Fruit fly (Drosophila melanogaster) whole organism, embryonic: ENCODE results near the gene Calr.
A peak's percentile ranks its signal among the peaks of the same experiment; 100 is the strongest.

Experiments
- Atf-2 ChIP-seq: fragments of 200-800 bp; sonication (Bioruptor generic); optimal IDR thresholded peaks from 2 replicates; lab custom pipeline; 2016; ENCODE audit warnings: missing biosample characterization, missing genetic modification characterization
- Atf3 ChIP-seq: fragments of 200-800 bp; sonication (Bioruptor generic); optimal IDR thresholded peaks from 3 replicates; lab custom pipeline; 2016; ENCODE audit warnings: missing biosample characterization, missing genetic modification characterization
- Blimp-1 ChIP-seq: fragments of 200-800 bp; sonication (Bioruptor generic); optimal IDR thresholded peaks from 3 replicates; lab custom pipeline; 2018; ENCODE audit warnings: missing biosample characterization, missing genetic modification characterization, mild to moderate bottlenecking, moderate library complexity, missing genetic modification reagents
- BtbVII ChIP-seq: fragments of 200-800 bp; sonication (Bioruptor generic); optimal IDR thresholded peaks from 3 replicates; lab custom pipeline; 2017; ENCODE audit warnings: missing biosample characterization, mild to moderate bottlenecking, missing genetic modification characterization
- CG10147 ChIP-seq: fragments of 200-800 bp; sonication (Bioruptor generic); optimal IDR thresholded peaks from 2 replicates; lab custom pipeline; 2019; ENCODE audit warnings: missing biosample characterization, mild to moderate bottlenecking, missing genetic modification characterization, moderate library complexity
- CG10267 ChIP-seq: fragments of 200-800 bp; sonication (Bioruptor generic); optimal IDR thresholded peaks from 2 replicates; lab custom pipeline; 2018; ENCODE audit warnings: missing biosample characterization, mild to moderate bottlenecking, missing genetic modification characterization, moderate library complexity
- CG10654 ChIP-seq: fragments of 200-800 bp; sonication (Bioruptor generic); optimal IDR thresholded peaks from 2 replicates; lab custom pipeline; 2016; ENCODE audit warnings: missing biosample characterization, missing genetic modification characterization
- CG12659 ChIP-seq: fragments of 200-800 bp; sonication (Bioruptor generic); optimal IDR thresholded peaks from 3 replicates; lab custom pipeline; 2017; ENCODE audit warnings: mild to moderate bottlenecking, missing biosample characterization, missing genetic modification reagents, missing genetic modification characterization
- CG14441 ChIP-seq: fragments of 200-800 bp; sonication (Bioruptor generic); IDR thresholded peaks from 2 replicates; pipeline ENCODE4 v1.3.6; 2022; ENCODE audit warnings: missing biosample characterization, missing genetic modification characterization
- CG17186 ChIP-seq: fragments of 200-800 bp; sonication (Bioruptor generic); optimal IDR thresholded peaks from 3 replicates; lab custom pipeline; 2017; ENCODE audit warnings: missing biosample characterization, missing genetic modification reagents, missing genetic modification characterization
- CG2678 ChIP-seq: fragments of 200-800 bp; sonication (Bioruptor generic); optimal IDR thresholded peaks from 3 replicates; lab custom pipeline; 2019; ENCODE audit warnings: missing biosample characterization, mild to moderate bottlenecking, missing genetic modification characterization, moderate library complexity
- CG34422 ChIP-seq: fragments of 200-800 bp; sonication (Bioruptor generic); IDR thresholded peaks from 3 replicates; pipeline ENCODE4 v1.3.6; 2022; ENCODE audit warnings: missing biosample characterization, missing genetic modification characterization
- CG6813 ChIP-seq: fragments of 200-800 bp; sonication (Bioruptor generic); optimal IDR thresholded peaks from 2 replicates; lab custom pipeline; 2017; ENCODE audit warnings: missing biosample characterization, missing genetic modification characterization, mild to moderate bottlenecking, moderate library complexity, missing genetic modification reagents
- CG7357 ChIP-seq: fragments of 200-800 bp; sonication (Bioruptor generic); IDR thresholded peaks from 3 replicates; pipeline ENCODE4 v1.3.6; 2022; ENCODE audit warnings: missing biosample characterization, missing genetic modification characterization
- CG7839 ChIP-seq: fragments of 200-800 bp; sonication (Bioruptor generic); optimal IDR thresholded peaks from 3 replicates; lab custom pipeline; 2018; ENCODE audit warnings: missing biosample characterization, mild to moderate bottlenecking, missing genetic modification characterization, moderate library complexity
- CG8290 ChIP-seq, 3 experiments: fragments of 200-800 bp; sonication (Bioruptor generic); optimal IDR thresholded peaks; 2 replicates each; lab custom pipeline; 2016 to 2019; ENCODE audit warnings: missing biosample characterization in 3 of 3, missing genetic modification characterization in 3 of 3, mild to moderate bottlenecking in 2 of 3, moderate library complexity in 1 of 3
- CoRest ChIP-seq: fragments of 200-800 bp; sonication (Bioruptor generic); optimal IDR thresholded peaks from 3 replicates; lab custom pipeline; 2018; ENCODE audit warnings: missing biosample characterization, mild to moderate bottlenecking, missing genetic modification characterization, moderate library complexity
- D ChIP-seq, 2 experiments: fragments of 200-800 bp in 1 of 2; fragments of >200 bp in 1 of 2; sonication (Bioruptor generic) in 1 of 2; optimal IDR thresholded peaks; 2 replicates in 1 of 2; 3 replicates in 1 of 2; lab custom pipeline; 2017; ENCODE audit warnings: mild to moderate bottlenecking in 1 of 2, missing biosample characterization in 1 of 2, missing genetic modification characterization in 1 of 2, missing genetic modification reagents in 1 of 2
- E2f1 ChIP-seq: fragments of 200-800 bp; sonication (Bioruptor generic); IDR thresholded peaks from 2 replicates; pipeline ENCODE4 v1.3.6; 2022; ENCODE audit warnings: missing biosample characterization, missing genetic modification characterization
- Hr3 ChIP-seq: fragments of 200-800 bp; sonication (Bioruptor generic); optimal IDR thresholded peaks from 3 replicates; lab custom pipeline; 2016; ENCODE audit warnings: missing biosample characterization, missing genetic modification characterization
- Hr51 ChIP-seq, 2 experiments: fragments of 200-800 bp; sonication (Bioruptor generic); optimal IDR thresholded peaks; 2 replicates in 1 of 2; 3 replicates in 1 of 2; lab custom pipeline; 2016 to 2018; ENCODE audit warnings: missing biosample characterization in 2 of 2, missing genetic modification characterization in 2 of 2, mild to moderate bottlenecking in 1 of 2, moderate library complexity in 1 of 2
- NC2α ChIP-seq: fragments of 200-800 bp; sonication (Bioruptor generic); optimal IDR thresholded peaks from 2 replicates; lab custom pipeline; 2016; ENCODE audit warnings: missing biosample characterization, missing genetic modification characterization
- Nf-YA ChIP-seq: fragments of 200-800 bp; sonication (Bioruptor generic); IDR thresholded peaks from 2 replicates; pipeline ENCODE4 v1.3.6; 2022; ENCODE audit warnings: missing biosample characterization, missing genetic modification characterization
- Optix ChIP-seq: fragments of 200-800 bp; sonication (Bioruptor generic); IDR thresholded peaks from 3 replicates; pipeline ENCODE4 v1.3.6; 2022; ENCODE audit warnings: missing biosample characterization, missing genetic modification characterization
- PHDP ChIP-seq: fragments of 200-800 bp; sonication (Bioruptor generic); optimal IDR thresholded peaks from 3 replicates; lab custom pipeline; 2018; ENCODE audit warnings: missing biosample characterization, mild to moderate bottlenecking, missing genetic modification characterization, moderate library complexity
- Sry-δ ChIP-seq: fragments of 200-800 bp; sonication (Bioruptor generic); optimal IDR thresholded peaks from 2 replicates; lab custom pipeline; 2016; ENCODE audit warnings: missing biosample characterization, missing genetic modification characterization
- Taf1 ChIP-seq: fragments of 200-800 bp; sonication (Bioruptor generic); IDR thresholded peaks from 2 replicates; pipeline ENCODE4 v1.3.6; 2022; ENCODE audit warnings: missing biosample characterization, missing genetic modification characterization
- Tbp ChIP-seq: fragments of >200 bp; optimal IDR thresholded peaks from 2 replicates; lab custom pipeline; 2018; ENCODE audit warnings: missing biosample characterization, missing genetic modification characterization
- bcd ChIP-seq: fragments of 200-800 bp; sonication (Bioruptor generic); optimal IDR thresholded peaks from 2 replicates; lab custom pipeline; 2017; ENCODE audit warnings: missing biosample characterization, mild to moderate bottlenecking, missing genetic modification characterization
- dmrt11E ChIP-seq: fragments of 200-800 bp; sonication (Bioruptor generic); optimal IDR thresholded peaks from 3 replicates; lab custom pipeline; 2018; ENCODE audit warnings: missing biosample characterization, mild to moderate bottlenecking, missing genetic modification characterization, moderate library complexity
- dmrt99B ChIP-seq: fragments of 200-800 bp; sonication (Bioruptor generic); optimal IDR thresholded peaks from 2 replicates; lab custom pipeline; 2018; ENCODE audit warnings: missing biosample characterization, mild to moderate bottlenecking, missing genetic modification characterization, moderate library complexity
- gt ChIP-seq: fragments of 200-800 bp; sonication (Bioruptor generic); IDR thresholded peaks from 2 replicates; pipeline ENCODE4 v1.3.6; 2022; ENCODE audit warnings: missing biosample characterization, missing genetic modification characterization
- ind ChIP-seq: fragments of 200-800 bp; sonication (Bioruptor generic); optimal IDR thresholded peaks from 3 replicates; lab custom pipeline; 2016; ENCODE audit warnings: missing biosample characterization, missing genetic modification characterization
- maf-S ChIP-seq: fragments of 200-800 bp; sonication (Bioruptor generic); optimal IDR thresholded peaks from 2 replicates; lab custom pipeline; 2016; ENCODE audit warnings: missing biosample characterization, missing genetic modification characterization
- nerfin-1 ChIP-seq: fragments of 200-800 bp; sonication (Bioruptor generic); optimal IDR thresholded peaks from 3 replicates; lab custom pipeline; 2019; ENCODE audit warnings: missing biosample characterization, mild to moderate bottlenecking, missing genetic modification characterization, moderate library complexity
- oc ChIP-seq: fragments of 200-800 bp; sonication (Bioruptor generic); optimal IDR thresholded peaks from 2 replicates; lab custom pipeline; 2018; ENCODE audit warnings: missing biosample characterization, mild to moderate bottlenecking, missing genetic modification characterization, moderate library complexity
- sc ChIP-seq, 3 experiments: fragments of >200 bp in 2 of 3; fragments of 200-800 bp in 1 of 3; sonication (Bioruptor generic) in 1 of 3; optimal IDR thresholded peaks; 2 replicates in 2 of 3; 3 replicates in 1 of 3; lab custom pipeline; 2017; ENCODE audit warnings: mild to moderate bottlenecking in 1 of 3, missing biosample characterization in 1 of 3, missing genetic modification characterization in 1 of 3, missing genetic modification reagents in 1 of 3
- sd ChIP-seq: fragments of 200-800 bp; sonication (Bioruptor generic); optimal IDR thresholded peaks from 3 replicates; lab custom pipeline; 2018; ENCODE audit warnings: missing biosample characterization, mild to moderate bottlenecking, missing genetic modification characterization, moderate library complexity
- sisA ChIP-seq: fragments of 200-800 bp; sonication (Bioruptor generic); IDR thresholded peaks from 2 replicates; pipeline ENCODE4 v1.3.6; 2022; ENCODE audit warnings: missing biosample characterization, missing genetic modification characterization
- tap ChIP-seq: fragments of 200-800 bp; optimal IDR thresholded peaks from 3 replicates; lab custom pipeline; 2019; ENCODE audit warnings: missing biosample characterization, mild to moderate bottlenecking, missing genetic modification characterization, moderate library complexity
- unpg ChIP-seq: fragments of 200-800 bp; sonication (Bioruptor generic); optimal IDR thresholded peaks from 3 replicates; lab custom pipeline; 2018; ENCODE audit warnings: missing biosample characterization, mild to moderate bottlenecking, missing genetic modification characterization, moderate library complexity
- zf30C ChIP-seq: fragments of 200-800 bp; sonication (Bioruptor generic); optimal IDR thresholded peaks from 3 replicates; lab custom pipeline; 2018; ENCODE audit warnings: missing biosample characterization, mild to moderate bottlenecking, missing genetic modification characterization

The Calr gene

dm6 chr3R:9598099-9598498, 32.6 kb downstream of the Calr start (continued):
- TF ChIP-seq D (optimal IDR thresholded peaks at IDR 0.05; lab: Kevin White, UChicago) (no peak), D (GFP tag; optimal IDR thresholded peaks at IDR 0.05; lab: Kevin White, UChicago) (peak; percentile 68), CG7357 (GFP tag; lab: Robert Waterston, UW) (no peak), CG14441 (peak; percentile 18; the same call in 1 of the 2 replicates), CoRest (tag; lab: Kevin White, UChicago) (peak; percentile 54), Tbp (GFP tag; lab: Kevin White, UChicago) (no peak), CG12659 (peak; percentile 14), CG2678 (tag; lab: Kevin White, UChicago) (peak; percentile 54), Sry-δ (GFP tag; lab: Kevin White, UChicago) (peak; percentile 25), CG6813 (GFP tag; lab: Kevin White, UChicago) (peak; percentile 28), NC2α (peak; percentile 33), tap (peak; percentile 38), Optix (GFP tag; lab: Robert Waterston, UW) (peak; percentile 47; the same call in 1 of the 3 replicates), BtbVII (no peak), PHDP (tag; lab: Kevin White, UChicago) (peak; percentile 43), dmrt99B (tag; lab: Kevin White, UChicago) (peak; percentile 71), Atf3 (GFP tag; lab: Kevin White, UChicago) (peak; percentile 51), CG8290 (GFP tag; optimal IDR thresholded peaks at IDR 0.05; lab: Kevin White, UChicago) (no peak), CG8290 (tag; optimal IDR thresholded peaks at IDR 0.05; lab: Kevin White, UChicago) (peak in 1 of 2 experiments; percentile 61), nerfin-1 (tag; lab: Kevin White, UChicago) (peak; percentile 50), gt (GFP tag; lab: Robert Waterston, UW) (no peak), CG7839 (peak; percentile 21), E2f1 (GFP tag; lab: Robert Waterston, UW) (peak; percentile 42; the same call in 1 of the 2 replicates), Nf-YA (no peak), unpg (peak; percentile 63), CG17186 (peak; percentile 33), Hr3 (peak; percentile 32), ind (GFP tag; lab: Kevin White, UChicago) (peak; percentile 35), CG10654 (GFP tag; lab: Kevin White, UChicago) (peak; percentile 21), maf-S (peak; percentile 9), sd (no peak), CG10147 (GFP tag; lab: Kevin White, UChicago) (no peak), dmrt11E (tag; lab: Kevin White, UChicago) (peak; percentile 78), sisA (GFP tag; lab: Robert Waterston, UW) (peak; percentile 58; the same call in 1 of the 2 replicates), Blimp-1 (GFP tag; lab: Kevin White, UChicago) (peak; percentile 74), CG34422 (GFP tag; lab: Robert Waterston, UW) (0 out of 3 replicates have a peak, but pooled peaks have one; percentile 15), Hr51 (GFP tag; optimal IDR thresholded peaks at IDR 0.05; lab: Kevin White, UChicago) (peak; percentile 14 to 59), CG10267 (tag; lab: Kevin White, UChicago) (peak; percentile 45), sc (optimal IDR thresholded peaks at IDR 0.05; lab: Kevin White, UChicago) (no peak), sc (GFP tag; optimal IDR thresholded peaks at IDR 0.05; lab: Kevin White, UChicago) (peak; percentile 38), zf30C (GFP tag; lab: Kevin White, UChicago) (peak; percentile 41), Atf-2 (GFP tag; lab: Kevin White, UChicago) (peak; percentile 53), oc (peak; percentile 44), bcd (GFP tag; lab: Kevin White, UChicago) (peak; percentile 55), Taf1 (GFP tag; lab: Robert Waterston, UW) (no peak)
